Fruit fly (Drosophila melanogaster) whole organism, pupa: Measurements from ENCODE around the gene Paics.

ENCODE experiments used
- CG12605 ChIP-seq: fragments of 200-800 bp; sonication (Bioruptor generic); IDR thresholded peaks from 2 replicates; pipeline ENCODE4 v1.3.6; 2022; ENCODE audit warnings: missing biosample characterization, missing genetic modification characterization
- CG13204 ChIP-seq: fragments of 200-800 bp; sonication (Bioruptor generic); optimal IDR thresholded peaks from 2 replicates; lab custom pipeline; 2018; ENCODE audit warnings: missing biosample characterization, mild to moderate bottlenecking, missing genetic modification characterization, moderate library complexity
- CG14655 ChIP-seq: fragments of 200-800 bp; sonication (Bioruptor generic); optimal IDR thresholded peaks from 3 replicates; lab custom pipeline; 2017; ENCODE audit warnings: mild to moderate bottlenecking, missing biosample characterization, missing genetic modification reagents, missing genetic modification characterization
- CG32121 ChIP-seq: fragments of 200-800 bp; sonication (Bioruptor generic); IDR thresholded peaks from 2 replicates; pipeline ENCODE4 v1.3.6; 2022; ENCODE audit warnings: missing biosample characterization, missing genetic modification characterization
- CG34367 ChIP-seq: fragments of 200-800 bp; sonication (Bioruptor generic); optimal IDR thresholded peaks from 2 replicates; lab custom pipeline; 2018; ENCODE audit warnings: missing biosample characterization, mild to moderate bottlenecking, missing genetic modification characterization
- CG4496 ChIP-seq: fragments of 200-800 bp; sonication (Bioruptor generic); IDR thresholded peaks from 3 replicates; pipeline ENCODE4 v1.3.6; 2022; ENCODE audit warnings: missing biosample characterization, missing genetic modification characterization
- CG9948 ChIP-seq: fragments of 200-800 bp; sonication (Bioruptor generic); optimal IDR thresholded peaks from 2 replicates; lab custom pipeline; 2018; ENCODE audit warnings: missing biosample characterization, mild to moderate bottlenecking, missing genetic modification characterization, moderate library complexity
- D1 ChIP-seq: fragments of 200-800 bp; sonication (Bioruptor generic); optimal IDR thresholded peaks from 2 replicates; lab custom pipeline; 2018; ENCODE audit warnings: missing biosample characterization, mild to moderate bottlenecking, missing genetic modification characterization, moderate library complexity
- EcR ChIP-seq: fragments of 200-800 bp; sonication (Bioruptor generic); optimal IDR thresholded peaks from 3 replicates; lab custom pipeline; 2019; ENCODE audit warnings: missing biosample characterization, missing genetic modification characterization, mild to moderate bottlenecking, moderate library complexity, missing genetic modification reagents
- Pif1A ChIP-seq: fragments of 200-800 bp; sonication (Bioruptor generic); optimal IDR thresholded peaks from 3 replicates; lab custom pipeline; 2016; ENCODE audit warnings: missing biosample characterization, missing genetic modification characterization
- Pif1B ChIP-seq: fragments of 200-800 bp; sonication (Bioruptor generic); optimal IDR thresholded peaks from 3 replicates; lab custom pipeline; 2016; ENCODE audit warnings: missing biosample characterization, missing genetic modification characterization
- gl ChIP-seq: fragments of 200-800 bp; sonication (Bioruptor generic); optimal IDR thresholded peaks from 2 replicates; lab custom pipeline; 2018; ENCODE audit warnings: missing biosample characterization, mild to moderate bottlenecking, missing genetic modification characterization

dm6 chrX:12732486-12732885 lies 27.9 kb downstream of the Paics start:
- no peak for TF ChIP-seq D1
- TF ChIP-seq CG4496 (GFP tag; lab: Robert Waterston, UW): no peak
- TF ChIP-seq gl (tag; lab: Kevin White, UChicago): no peak
- no peak for TF ChIP-seq Pif1B (GFP tag; lab: Kevin White, UChicago)
- no peak for TF ChIP-seq CG14655
- 0 out of 2 replicates have a peak, but pooled peaks have one; percentile 16 for TF ChIP-seq CG32121 (GFP tag; lab: Robert Waterston, UW)
- no peak for TF ChIP-seq EcR (GFP tag; lab: Kevin White, UChicago)
- no peak for TF ChIP-seq CG34367 (tag; lab: Kevin White, UChicago)
- no peak for TF ChIP-seq CG13204 (GFP tag; lab: Kevin White, UChicago)
- no peak for TF ChIP-seq CG12605 (GFP tag; lab: Robert Waterston, UW)
- no peak for TF ChIP-seq Pif1A
- no peak for TF ChIP-seq CG9948 (tag; lab: Kevin White, UChicago)
